Fruit fly (Drosophila melanogaster) whole organism: Measurements from ENCODE around the gene Ugt37D1.

Source experiments
- CG8478 ChIP-seq: fragments of >200 bp; optimal IDR thresholded peaks from 2 replicates; lab custom pipeline; 2018; ENCODE audit warnings: inconsistent platforms
- Dll ChIP-seq: fragments of >200 bp; optimal IDR thresholded peaks from 2 replicates; lab custom pipeline; 2017
- EcR ChIP-seq, 2 experiments: fragments of >200 bp; optimal IDR thresholded peaks; 2 replicates each; lab custom pipeline; 2017; ENCODE audit warnings: missing biosample characterization in 2 of 2, missing genetic modification characterization in 2 of 2, missing genetic modification reagents in 2 of 2
- pan ChIP-seq: fragments of >200 bp; optimal IDR thresholded peaks from 2 replicates; lab custom pipeline; 2017
- psq ChIP-seq: fragments of >200 bp; optimal IDR thresholded peaks from 2 replicates; lab custom pipeline; 2017
- usp ChIP-seq: fragments of >200 bp; optimal IDR thresholded peaks from 2 replicates; lab custom pipeline; 2017; ENCODE audit warnings: missing biosample characterization, missing genetic modification characterization, mixed read lengths

Ugt37D1 gene

DNA sequence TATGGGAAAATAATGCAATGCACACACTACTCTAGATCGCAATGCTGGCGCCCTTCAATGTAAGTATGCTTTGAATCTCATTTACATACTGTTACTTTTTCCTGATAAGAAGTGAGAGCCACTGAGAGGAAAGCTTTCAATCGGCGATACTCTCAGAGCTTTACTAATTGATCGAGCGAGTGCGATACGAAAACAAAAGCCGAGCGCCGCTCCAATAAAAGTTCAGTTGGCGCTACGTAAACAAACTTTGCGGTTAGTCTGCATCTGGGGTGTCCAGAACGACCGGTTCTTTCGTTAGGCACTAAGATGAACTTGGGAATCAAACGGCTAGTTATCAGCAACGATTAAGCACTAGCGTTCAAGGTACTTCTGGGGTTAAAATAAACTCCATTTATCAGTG lies 7.5 kb upstream of the Ugt37D1 start, which contains the start of gene CG17928:
Gene CG17928, plus strand, starts transcription at position 224 of the 400 bp plus-strand sequence.
- no peak for TF ChIP-seq Dll (lab: Kevin White, UChicago)
- TF ChIP-seq pan (lab: Kevin White, UChicago) = no peak
- no peak for TF ChIP-seq psq
- TF ChIP-seq EcR (GFP tag; optimal IDR thresholded peaks at IDR 0.05; lab: Kevin White, UChicago) = no peak
- TF ChIP-seq usp = no peak
- no peak for TF ChIP-seq CG8478 (lab: Kevin White, UChicago)

DNA sequence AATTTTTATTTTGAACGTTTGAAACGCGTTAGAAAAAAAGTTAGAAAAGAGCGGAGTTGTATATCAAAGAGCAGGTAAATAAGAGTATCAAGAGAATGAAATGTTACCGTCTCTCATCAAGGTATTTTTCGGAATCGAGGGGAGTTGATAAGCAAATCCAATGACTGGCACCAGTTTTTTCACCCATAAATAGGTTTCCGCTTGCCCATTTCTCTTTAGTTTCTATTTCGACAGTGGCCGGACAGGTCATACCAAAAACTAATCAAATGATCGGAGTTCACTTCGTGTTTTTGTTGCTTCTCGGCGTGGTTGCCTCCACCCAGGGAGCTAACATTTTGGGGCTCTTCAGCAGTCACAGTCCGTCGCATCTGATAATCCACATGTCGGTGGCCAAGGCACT lies 4.9 kb upstream of the Ugt37D1 start, which contains the start of gene Ugt37C2:
Gene Ugt37C2, plus strand, starts transcription at position 242 of the 400 bp plus-strand sequence.
- TF ChIP-seq psq (no peak), usp (no peak), CG8478 (lab: Kevin White, UChicago) (no peak), EcR (GFP tag; optimal IDR thresholded peaks at IDR 0.05; lab: Kevin White, UChicago) (no peak), Dll (lab: Kevin White, UChicago) (no peak), pan (lab: Kevin White, UChicago) (no peak)

DNA sequence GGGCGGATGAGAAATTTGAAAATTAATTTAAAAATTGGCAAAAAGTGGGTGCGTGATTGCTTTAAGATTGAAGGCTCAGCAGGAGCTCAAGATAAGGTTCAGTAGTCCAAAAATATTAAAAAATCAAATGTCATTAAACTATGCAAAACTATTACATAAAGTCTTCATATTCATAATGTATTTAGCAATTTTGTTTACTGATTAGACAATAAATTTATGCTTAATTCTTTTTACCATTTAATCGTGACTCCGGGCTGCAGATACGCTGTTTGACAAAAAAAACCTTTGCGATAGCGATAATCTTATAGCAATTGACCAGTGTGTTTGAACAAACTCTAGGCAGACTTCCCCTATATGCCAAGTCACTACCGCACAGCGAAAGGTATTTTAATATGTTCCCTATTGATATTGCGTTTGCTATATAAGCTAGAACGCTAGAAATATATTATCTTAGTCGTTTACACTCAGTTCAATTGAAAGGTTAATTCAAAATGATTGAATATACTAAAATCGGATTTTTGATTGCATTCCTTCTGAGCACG lies 2.6 kb upstream of the Ugt37D1 start, which contains the start of gene Ugt37E1:
Gene Ugt37E1, plus strand, starts transcription at position 492 of the 542 bp plus-strand sequence.
- TF ChIP-seq psq = no peak
- no peak for TF ChIP-seq Dll (lab: Kevin White, UChicago)
- TF ChIP-seq pan (lab: Kevin White, UChicago) = no peak
- no peak for TF ChIP-seq CG8478 (lab: Kevin White, UChicago)
- no peak for TF ChIP-seq usp
- no peak for TF ChIP-seq EcR (GFP tag; optimal IDR thresholded peaks at IDR 0.05; lab: Kevin White, UChicago)

DNA sequence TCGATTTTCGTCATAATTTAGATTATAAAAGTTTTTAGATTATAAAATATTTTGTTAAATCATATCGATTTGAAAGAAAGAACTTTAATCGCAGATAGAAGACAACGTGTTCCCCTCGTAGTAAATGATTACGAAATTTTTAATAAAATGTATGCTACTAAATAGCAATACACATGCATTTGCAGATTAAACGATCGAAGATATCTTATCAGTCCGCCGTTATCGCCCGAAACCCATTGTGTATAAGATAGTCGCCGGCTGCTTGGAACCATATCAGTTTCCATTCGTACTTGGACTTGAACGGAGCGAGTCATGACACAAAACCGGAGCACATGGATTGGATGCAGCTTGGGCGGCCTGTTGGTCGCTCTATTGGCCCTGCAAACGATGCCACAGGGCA lies 671 bp downstream of the Ugt37D1 start:
- TF ChIP-seq usp (no peak), EcR (GFP tag; optimal IDR thresholded peaks at IDR 0.05; lab: Kevin White, UChicago) (no peak), pan (lab: Kevin White, UChicago) (no peak), Dll (lab: Kevin White, UChicago) (no peak), CG8478 (lab: Kevin White, UChicago) (no peak), psq (no peak)

DNA sequence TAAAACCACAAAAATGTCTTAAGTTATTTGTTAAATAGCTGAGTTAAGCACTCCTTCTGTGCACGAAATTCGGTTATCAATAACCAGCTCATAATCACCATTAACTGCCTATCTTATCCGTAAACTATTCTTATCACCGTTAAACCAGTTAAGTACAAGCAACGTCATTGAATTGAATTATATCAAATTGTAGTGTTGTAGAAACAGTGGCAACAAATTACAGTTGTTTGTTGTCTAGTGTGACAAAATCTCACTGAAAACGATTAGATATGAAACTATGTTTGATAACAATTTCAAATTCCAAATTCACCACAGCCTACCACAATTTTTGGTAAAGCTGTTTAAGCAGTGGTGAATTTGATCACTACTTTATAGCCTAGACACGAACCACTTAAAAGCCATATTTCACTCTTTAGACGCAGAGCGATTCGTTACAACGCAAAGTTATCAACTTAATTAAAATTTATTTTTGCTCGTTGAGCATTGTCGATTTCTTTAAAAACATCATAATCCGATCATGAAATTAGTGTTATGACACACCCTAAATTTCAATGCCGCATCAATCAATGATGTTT lies 2.8 kb downstream of the Ugt37D1 start:
- TF ChIP-seq pan (lab: Kevin White, UChicago) (no peak), Dll (lab: Kevin White, UChicago) (no peak)

DNA sequence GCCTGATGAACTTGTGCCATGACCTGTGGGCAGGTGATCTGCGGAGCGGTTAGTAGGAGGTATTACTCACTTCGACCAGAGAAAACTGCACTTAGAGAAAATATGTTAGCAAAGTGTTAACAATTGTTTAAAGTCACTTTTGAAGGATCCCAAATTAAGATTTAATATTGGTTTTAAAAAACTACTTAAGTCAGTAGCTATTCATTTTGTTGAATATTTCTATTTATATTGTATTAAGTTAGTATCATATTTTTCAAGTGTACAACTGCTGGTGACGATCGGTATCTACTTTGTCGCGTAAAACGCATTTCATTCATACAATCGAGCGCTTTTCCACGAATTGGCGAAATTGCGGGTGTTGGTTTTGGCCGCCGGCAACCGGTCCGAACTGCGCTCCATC lies 4.8 kb downstream of the Ugt37D1 start:
- TF ChIP-seq usp = no peak
- no peak for TF ChIP-seq pan (lab: Kevin White, UChicago)
- no peak for TF ChIP-seq Dll (lab: Kevin White, UChicago)
- TF ChIP-seq psq = no peak
- no peak for TF ChIP-seq EcR (GFP tag; optimal IDR thresholded peaks at IDR 0.05; lab: Kevin White, UChicago)
- no peak for TF ChIP-seq CG8478 (lab: Kevin White, UChicago)

DNA sequence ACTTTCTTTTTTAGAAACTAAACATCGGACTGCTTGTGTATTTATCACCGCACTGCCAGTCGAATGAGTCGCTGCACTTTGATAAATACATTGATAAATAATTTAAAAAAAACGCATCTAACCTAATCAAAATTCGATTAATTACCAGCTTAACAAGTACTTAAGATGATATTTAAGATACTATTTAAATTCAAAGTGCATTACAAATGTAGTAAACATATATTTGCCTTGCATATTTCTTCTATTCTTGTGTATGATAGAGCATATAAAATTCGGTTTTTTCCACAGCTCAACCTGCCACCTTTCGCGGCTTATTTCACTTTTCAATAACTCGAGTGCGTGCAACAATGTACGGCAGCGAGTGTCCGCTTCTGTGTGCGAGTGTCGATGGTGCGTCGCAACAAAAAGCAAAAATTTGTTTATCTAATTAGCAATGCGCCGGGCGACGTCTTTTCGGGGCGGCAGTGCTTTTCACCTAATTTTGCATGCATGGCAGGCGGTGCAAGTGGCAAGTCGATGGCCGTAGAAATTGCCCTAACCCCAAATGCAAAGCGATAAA lies 5.6 kb downstream of the Ugt37D1 start, which contains the start of gene CG13272:
Gene CG13272, plus strand, starts transcription at position 509 of the 559 bp plus-strand sequence.
- no peak for TF ChIP-seq psq
- no peak for TF ChIP-seq EcR (GFP tag; optimal IDR thresholded peaks at IDR 0.05; lab: Kevin White, UChicago)
- TF ChIP-seq Dll (lab: Kevin White, UChicago) = no peak
- no peak for TF ChIP-seq usp
- no peak for TF ChIP-seq pan (lab: Kevin White, UChicago)
- no peak for TF ChIP-seq CG8478 (lab: Kevin White, UChicago)

DNA sequence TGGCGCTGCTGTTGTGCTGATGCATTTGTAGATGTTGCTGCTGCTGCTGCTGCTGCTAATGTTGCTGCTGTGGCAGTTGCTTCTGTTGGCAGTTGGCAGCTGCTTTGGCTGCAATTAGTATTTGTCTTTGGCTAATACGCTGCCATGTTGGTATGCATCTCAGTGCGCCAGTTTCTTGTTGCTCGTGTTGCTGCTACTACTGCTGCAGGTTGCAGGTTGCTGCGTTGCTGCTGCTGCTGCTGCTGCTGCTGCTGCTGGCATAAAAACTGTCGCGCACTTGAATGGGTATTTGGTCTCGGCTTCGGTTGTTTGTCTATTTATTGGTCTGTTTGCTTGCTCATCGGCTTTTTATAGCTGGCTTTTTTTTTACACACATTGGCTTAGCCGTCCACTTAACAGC lies 9.9 kb downstream of the Ugt37D1 start:
- TF ChIP-seq EcR (GFP tag; optimal IDR thresholded peaks at IDR 0.05; lab: Kevin White, UChicago) = no peak
- no peak for TF ChIP-seq Dll (lab: Kevin White, UChicago)
- TF ChIP-seq pan (lab: Kevin White, UChicago) = no peak
- no peak for TF ChIP-seq usp
- TF ChIP-seq CG8478 (lab: Kevin White, UChicago) = no peak
- TF ChIP-seq psq = no peak

DNA sequence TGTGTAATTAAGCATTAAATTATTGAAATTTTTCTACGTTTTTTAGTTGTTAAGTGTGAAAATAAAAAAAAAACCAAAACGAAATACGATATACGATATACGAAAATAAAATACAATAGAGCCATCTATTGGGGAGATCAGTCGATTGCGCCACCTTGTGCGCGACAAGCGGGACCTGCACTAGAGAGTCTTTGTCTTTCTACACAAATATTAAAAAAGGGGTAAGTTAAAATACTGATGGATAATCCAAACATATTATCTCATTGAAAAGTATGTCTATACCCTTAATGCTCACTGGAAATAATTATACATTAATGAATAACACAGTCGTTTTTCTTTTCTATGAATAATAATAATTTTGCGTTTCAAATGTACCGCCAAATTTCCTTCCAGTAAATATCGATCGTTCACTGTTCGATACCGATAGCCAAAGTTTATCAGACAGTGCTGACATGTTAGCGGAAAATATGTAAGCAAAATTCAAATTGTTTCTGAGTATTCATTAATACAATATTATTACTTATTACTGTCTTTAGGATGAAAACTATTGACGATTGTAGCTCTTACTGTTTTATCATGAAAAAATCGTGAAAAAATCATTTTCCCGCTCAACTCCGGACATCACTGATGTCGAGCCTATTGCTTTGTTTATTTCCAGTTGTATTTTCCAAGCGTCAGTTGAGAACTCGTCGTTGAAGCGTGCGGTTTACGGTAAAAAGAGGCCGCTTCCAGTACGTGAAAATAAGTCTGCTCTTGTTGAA lies 17.3 kb downstream of the Ugt37D1 start, which contains the start of gene mdy:
Gene mdy, plus strand, starts transcription at position 672 of the 761 bp plus-strand sequence.
- TF ChIP-seq pan (lab: Kevin White, UChicago) (no peak), CG8478 (lab: Kevin White, UChicago) (no peak), EcR (GFP tag; optimal IDR thresholded peaks at IDR 0.05; lab: Kevin White, UChicago) (no peak), Dll (lab: Kevin White, UChicago) (no peak), psq (no peak), usp (no peak)

DNA sequence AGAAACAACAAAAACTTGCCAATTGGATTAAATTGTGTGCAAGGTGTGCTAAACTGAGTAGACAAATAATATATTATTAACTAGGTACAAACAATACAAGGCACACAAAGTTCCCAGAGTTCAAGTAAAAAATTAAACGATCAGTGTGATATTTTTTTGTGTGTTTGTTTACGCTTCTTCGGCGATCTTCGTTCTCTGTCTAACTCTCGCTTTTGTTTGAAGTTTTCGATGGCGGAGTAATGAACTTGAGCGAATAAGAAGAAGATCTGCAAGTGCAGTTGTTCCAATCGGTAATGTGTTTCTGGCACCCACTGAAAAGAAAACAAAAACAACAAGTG lies 17.9 kb downstream of the Ugt37D1 start:
- no peak for TF ChIP-seq Dll (lab: Kevin White, UChicago)
- peak; percentile 49 to 63 for TF ChIP-seq EcR (GFP tag; optimal IDR thresholded peaks at IDR 0.05; lab: Kevin White, UChicago)

DNA sequence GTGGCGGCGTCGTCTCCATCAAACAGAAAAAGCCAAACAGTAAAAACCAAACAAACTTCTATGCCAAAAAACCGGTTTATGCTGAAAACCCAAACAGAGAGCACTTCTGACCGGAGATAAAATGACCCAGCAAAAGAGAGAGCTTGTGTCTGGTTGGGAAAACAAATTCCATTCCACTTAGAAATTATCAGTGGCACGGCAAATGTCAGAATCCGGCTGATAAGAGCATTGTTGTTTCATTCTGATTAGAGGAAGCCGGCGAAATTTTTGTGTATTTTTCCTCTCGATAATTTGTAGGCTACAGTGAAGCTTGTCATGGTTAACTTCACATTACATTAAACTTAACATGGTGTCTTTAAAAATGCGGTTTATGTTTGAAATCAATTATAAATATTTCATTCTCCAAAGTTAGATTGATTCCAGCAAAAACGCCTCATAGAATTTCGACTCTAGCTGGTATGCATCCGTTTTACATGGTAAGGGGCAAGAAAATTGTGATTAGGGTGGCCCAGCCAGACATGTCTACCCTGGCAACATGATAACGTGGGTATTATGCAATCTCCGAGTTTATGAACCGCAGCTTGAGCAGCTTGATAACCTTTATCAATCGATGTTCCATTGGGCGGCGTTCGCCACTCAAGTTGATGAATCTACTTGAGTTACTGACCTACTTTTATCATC lies 18.7 kb downstream of the Ugt37D1 start:
- TF ChIP-seq usp = no peak
- TF ChIP-seq CG8478 (lab: Kevin White, UChicago) = no peak
- no peak for TF ChIP-seq EcR (GFP tag; optimal IDR thresholded peaks at IDR 0.05; lab: Kevin White, UChicago)
- no peak for TF ChIP-seq Dll (lab: Kevin White, UChicago)
- TF ChIP-seq psq = no peak
- no peak for TF ChIP-seq pan (lab: Kevin White, UChicago)
